Fruit fly (Drosophila melanogaster) whole organism, embryonic: Measurements from ENCODE around the gene Snup.

ENCODE experiments used
- CG6791 ChIP-seq: fragments of 200-800 bp; sonication (Bioruptor generic); IDR thresholded peaks from 3 replicates; pipeline ENCODE4 v1.3.6; 2022; ENCODE audit warnings: missing biosample characterization, missing genetic modification characterization; ENCODE audit not compliant: partially characterized antibody
- Dll ChIP-seq: fragments of 200-800 bp; sonication (Bioruptor generic); IDR thresholded peaks from 4 replicates; pipeline ENCODE4 v1.3.6; 2022; ENCODE audit warnings: missing biosample characterization, missing genetic modification characterization; ENCODE audit not compliant: partially characterized antibody
- Hr39 ChIP-seq: fragments of >200 bp; optimal IDR thresholded peaks from 2 replicates; lab custom pipeline; 2017
- ac ChIP-seq: fragments of 200-800 bp; sonication (Bioruptor generic); optimal IDR thresholded peaks from 3 replicates; lab custom pipeline; 2017; ENCODE audit warnings: missing biosample characterization, mild to moderate bottlenecking, missing genetic modification characterization
- mirr ChIP-seq: fragments of 200-800 bp; sonication (Bioruptor generic); optimal IDR thresholded peaks from 3 replicates; lab custom pipeline; 2018; ENCODE audit warnings: missing biosample characterization, mild to moderate bottlenecking, missing genetic modification characterization

dm6 chr3L:2661322-2661721 is 9.4 kb downstream of the Snup start, which contains the start of gene CG33234:
- TF ChIP-seq CG6791 (GFP tag; lab: Robert Waterston, UW), result no peak
- no peak for TF ChIP-seq ac (GFP tag; lab: Kevin White, UChicago)
- no peak for TF ChIP-seq mirr (GFP tag; lab: Kevin White, UChicago)
- TF ChIP-seq Hr39 (lab: Kevin White, UChicago), result no peak
- TF ChIP-seq Dll (GFP tag; lab: Robert Waterston, UW), result no peak
